Fruit fly (Drosophila melanogaster): Measurements from ENCODE around the gene eIF3f1.

eIF3f1 gene

DNA sequence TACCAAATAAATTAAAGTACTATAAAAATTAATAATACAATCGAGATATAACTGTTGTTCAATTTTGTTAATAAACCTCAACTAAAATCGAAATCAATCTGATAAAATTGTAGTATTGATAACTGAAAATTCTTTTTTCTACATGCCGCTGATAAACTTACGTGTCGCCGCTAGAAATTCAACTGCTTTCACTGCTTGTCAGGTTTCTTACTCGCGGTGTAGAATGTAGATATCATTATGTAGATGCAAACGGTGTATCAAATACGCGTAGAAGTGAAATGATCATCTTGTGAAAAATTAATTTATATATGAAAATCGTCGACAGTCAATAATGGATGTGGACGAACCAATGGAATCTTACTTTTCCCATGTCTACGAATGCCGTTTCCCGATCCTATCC is 8.8 kb downstream of the eIF3f1 start (continued):
- TF ChIP-seq CG16813 (GFP tag; IDR thresholded peaks at IDR 0.05; ENCODE audit: partially characterized antibody): peak; percentile 68
- TF ChIP-seq NC2β (GFP tag; optimal IDR thresholded peaks at IDR 0.05): no peak
- no peak for TF ChIP-seq exex (tag; optimal IDR thresholded peaks at IDR 0.05)
- TF ChIP-seq CG9932 (GFP tag; IDR thresholded peaks at IDR 0.05): no peak
- TF ChIP-seq CG6689 (GFP tag; IDR thresholded peaks at IDR 0.05): no peak
- TF ChIP-seq phol (tag; optimal IDR thresholded peaks at IDR 0.05): no peak
- TF ChIP-seq CkIIα-i1 (GFP tag; IDR thresholded peaks at IDR 0.05): no peak
- peak; percentile 70; the same call in 2 of the 3 replicates for TF ChIP-seq CG6791 (GFP tag; IDR thresholded peaks at IDR 0.05; ENCODE audit: partially characterized antibody)
- TF ChIP-seq org-1 (GFP tag; optimal IDR thresholded peaks at IDR 0.05): no peak
- TF ChIP-seq shn (GFP tag; optimal IDR thresholded peaks at IDR 0.05): no peak
- no peak for TF ChIP-seq ewg (GFP tag; optimal IDR thresholded peaks at IDR 0.05)
- no peak for TF ChIP-seq Sin3A (optimal IDR thresholded peaks at IDR 0.05)
- TF ChIP-seq CG10267 (tag; optimal IDR thresholded peaks at IDR 0.05): no peak
- no peak for TF ChIP-seq sd (tag; optimal IDR thresholded peaks at IDR 0.05)
- no peak for TF ChIP-seq Doc3 (GFP tag; IDR thresholded peaks at IDR 0.05; ENCODE audit: partially characterized antibody)
- no peak for TF ChIP-seq bab2 (GFP tag; optimal IDR thresholded peaks at IDR 0.05)
- no peak for TF ChIP-seq NC2α (GFP tag; optimal IDR thresholded peaks at IDR 0.05)
- TF ChIP-seq nerfin-2 (GFP tag; IDR thresholded peaks at IDR 0.05; ENCODE audit: partially characterized antibody): 0 out of 2 replicates have a peak, but pooled peaks have one; percentile 26
- no peak for TF ChIP-seq nerfin-1 (tag; optimal IDR thresholded peaks at IDR 0.05)
- TF ChIP-seq CG4404 (GFP tag; IDR thresholded peaks at IDR 0.05): no peak
- TF ChIP-seq CG17612 (GFP tag; IDR thresholded peaks at IDR 0.05): no peak
- TF ChIP-seq pzg (GFP tag; optimal IDR thresholded peaks at IDR 0.05): no peak
- no peak for TF ChIP-seq Mrtf (GFP tag; IDR thresholded peaks at IDR 0.05)
- no peak for TF ChIP-seq CG12769 (tag; optimal IDR thresholded peaks at IDR 0.05)
- no peak for TF ChIP-seq CG4328 (GFP tag; optimal IDR thresholded peaks at IDR 0.05)
- no peak for TF ChIP-seq CG16779 (GFP tag; IDR thresholded peaks at IDR 0.05)
- no peak for TF ChIP-seq CG18599 (GFP tag; optimal IDR thresholded peaks at IDR 0.05)
- peak; percentile 98 for TF ChIP-seq CG2199 (GFP tag; IDR thresholded peaks at IDR 0.05)
- TF ChIP-seq ftz-f1 (GFP tag; optimal IDR thresholded peaks at IDR 0.05): no peak
- TF ChIP-seq CG15514 (GFP tag; optimal IDR thresholded peaks at IDR 0.05): no peak
- no peak for TF ChIP-seq CHES-1-like (GFP tag; optimal IDR thresholded peaks at IDR 0.05)
- TF ChIP-seq bcd (GFP tag; optimal IDR thresholded peaks at IDR 0.05): no peak
- no peak for TF ChIP-seq CG13424 (tag; optimal IDR thresholded peaks at IDR 0.05)
- TF ChIP-seq CG34224 (GFP tag; IDR thresholded peaks at IDR 0.05; ENCODE audit: partially characterized antibody): no peak
- peak; percentile 63 for TF ChIP-seq knrl (GFP tag; IDR thresholded peaks at IDR 0.05; ENCODE audit: partially characterized antibody)
- no peak for TF ChIP-seq MTF-1 (GFP tag; optimal IDR thresholded peaks at IDR 0.05; ENCODE audit: borderline replicate concordance)
- TF ChIP-seq Rfx (GFP tag; IDR thresholded peaks at IDR 0.05): no peak
- no peak for TF ChIP-seq Poxn (GFP tag; IDR thresholded peaks at IDR 0.05)
- TF ChIP-seq Xbp1 (GFP tag; optimal IDR thresholded peaks at IDR 0.05): peak; percentile 40
- TF ChIP-seq pita (GFP tag; optimal IDR thresholded peaks at IDR 0.05): peak; percentile 11
- no peak for TF ChIP-seq Drgx (GFP tag; IDR thresholded peaks at IDR 0.05)
- no peak for TF ChIP-seq Fer1 (GFP tag; optimal IDR thresholded peaks at IDR 0.05)
- no peak for TF ChIP-seq CG30431 (GFP tag; optimal IDR thresholded peaks at IDR 0.05)
- TF ChIP-seq Dp (GFP tag; optimal IDR thresholded peaks at IDR 0.05): no peak
- 0 out of 2 replicates have a peak, but pooled peaks have one; percentile 22 for TF ChIP-seq inv (GFP tag; IDR thresholded peaks at IDR 0.05; ENCODE audit: partially characterized antibody)
- TF ChIP-seq Nf-YB (GFP tag; optimal IDR thresholded peaks at IDR 0.05): no peak
- no peak for TF ChIP-seq gfzf (GFP tag; optimal IDR thresholded peaks at IDR 0.05)
- TF ChIP-seq ara (GFP tag; IDR thresholded peaks at IDR 0.05): no peak
- TF ChIP-seq CG7357 (GFP tag; IDR thresholded peaks at IDR 0.05): no peak
- no peak for TF ChIP-seq fd102C (GFP tag; optimal IDR thresholded peaks at IDR 0.05)
- TF ChIP-seq Hand (GFP tag; optimal IDR thresholded peaks at IDR 0.05): no peak

All from whole organism, embryonic.